Fruit fly (Drosophila melanogaster): Measurements from ENCODE around the gene CG8003.
A peak's percentile ranks its signal among the peaks of the same experiment; 100 is the strongest.

CG8003 gene

DNA sequence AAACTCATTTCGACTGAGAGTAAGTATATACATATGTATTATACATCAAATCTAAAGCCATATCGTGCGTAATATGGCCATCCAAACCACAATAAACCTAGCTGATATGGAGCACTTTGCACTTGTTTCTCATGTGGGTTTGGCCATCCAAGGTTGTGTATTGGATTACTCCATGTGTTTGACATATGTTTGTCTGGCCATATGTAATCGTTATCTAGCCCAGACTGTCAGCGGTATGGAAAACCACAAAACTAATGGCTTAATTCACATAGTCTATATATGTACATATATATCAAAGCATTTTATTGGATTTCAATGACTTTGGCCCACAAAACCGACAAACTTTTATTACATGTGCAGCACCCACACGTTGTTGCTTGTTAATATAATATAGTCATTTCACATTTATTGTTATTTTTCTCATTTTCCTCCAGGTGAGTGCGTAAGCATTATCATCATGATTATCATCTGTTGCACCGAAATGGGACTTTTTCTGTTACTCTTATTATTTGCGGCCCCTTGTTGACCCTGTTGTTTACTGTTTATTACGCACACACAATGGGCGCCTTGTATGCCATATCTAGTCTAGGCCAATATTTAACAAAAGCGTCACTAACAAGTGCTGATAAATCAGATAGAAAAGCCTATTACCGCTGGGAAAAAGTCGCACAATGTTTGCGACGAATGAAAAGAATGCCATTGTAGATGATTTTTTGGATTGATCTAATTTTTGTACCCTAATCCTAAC is 4.7 kb upstream of the CG8003 start (continued):
- peak; percentile 68 for TF ChIP-seq CG5953 (GFP tag; IDR thresholded peaks at IDR 0.05)
- peak; percentile 69 for TF ChIP-seq CG3281 (GFP tag; optimal IDR thresholded peaks at IDR 0.05)
- TF ChIP-seq CG3995 (GFP tag; optimal IDR thresholded peaks at IDR 0.05): peak; percentile 1
- TF ChIP-seq Adf1 (GFP tag; IDR thresholded peaks at IDR 0.05): no peak
- no peak for TF ChIP-seq lbe (GFP tag; optimal IDR thresholded peaks at IDR 0.05)
- peak; percentile 79 for TF ChIP-seq CG15601 (tag; optimal IDR thresholded peaks at IDR 0.05)
- peak; percentile 54 for TF ChIP-seq CG8290 (GFP tag; optimal IDR thresholded peaks at IDR 0.05)
- TF ChIP-seq CG8290 (tag; optimal IDR thresholded peaks at IDR 0.05): peak in 1 of 2 experiments; percentile 83
- no peak for TF ChIP-seq jumu (GFP tag; optimal IDR thresholded peaks at IDR 0.05)
- TF ChIP-seq bbx (GFP tag; IDR thresholded peaks at IDR 0.05; ENCODE audit: partially characterized antibody): no peak
- TF ChIP-seq Opbp (GFP tag; IDR thresholded peaks at IDR 0.05; ENCODE audit: partially characterized antibody): no peak
- TF ChIP-seq ken (GFP tag; IDR thresholded peaks at IDR 0.05): no peak
- peak; percentile 63 for TF ChIP-seq CoRest (tag; optimal IDR thresholded peaks at IDR 0.05)
- no peak for TF ChIP-seq chinmo (GFP tag; IDR thresholded peaks at IDR 0.05; ENCODE audit: partially characterized antibody)
- TF ChIP-seq CG31388 (GFP tag; optimal IDR thresholded peaks at IDR 0.05): no peak
- TF ChIP-seq ems (GFP tag; optimal IDR thresholded peaks at IDR 0.05): peak; percentile 50
- peak; percentile 49 for TF ChIP-seq mirr (GFP tag; optimal IDR thresholded peaks at IDR 0.05)
- TF ChIP-seq CG2202 (tag; optimal IDR thresholded peaks at IDR 0.05): peak; percentile 68
- TF ChIP-seq CG42726 (GFP tag; IDR thresholded peaks at IDR 0.05; ENCODE audit: partially characterized antibody): no peak
- TF ChIP-seq lov (optimal IDR thresholded peaks at IDR 0.05): no peak
- TF ChIP-seq lov (GFP tag; IDR thresholded peaks at IDR 0.05): no peak
- TF ChIP-seq lab (GFP tag; optimal IDR thresholded peaks at IDR 0.05): peak; percentile 91
- peak; percentile 77 for TF ChIP-seq gsb-n (tag; optimal IDR thresholded peaks at IDR 0.05)
- TF ChIP-seq prd (optimal IDR thresholded peaks at IDR 0.05): no peak
- no peak for TF ChIP-seq prd (GFP tag; IDR thresholded peaks at IDR 0.05)
- no peak for TF ChIP-seq Hand (GFP tag; optimal IDR thresholded peaks at IDR 0.05)
- no peak for TF ChIP-seq luna (GFP tag; optimal IDR thresholded peaks at IDR 0.05)
- peak; percentile 51; the same call in 1 of the 2 replicates for TF ChIP-seq stc (GFP tag; IDR thresholded peaks at IDR 0.05)
- peak; percentile 14; the same call in 1 of the 3 replicates for TF ChIP-seq zfh1 (GFP tag; IDR thresholded peaks at IDR 0.05)
- peak; percentile 44 for TF ChIP-seq maf-S (GFP tag; optimal IDR thresholded peaks at IDR 0.05)
- TF ChIP-seq Six4 (GFP tag; optimal IDR thresholded peaks at IDR 0.05): peak; percentile 0
- peak; percentile 17 for TF ChIP-seq CG18011 (GFP tag; optimal IDR thresholded peaks at IDR 0.05)
- no peak for TF ChIP-seq CG7357 (GFP tag; IDR thresholded peaks at IDR 0.05)
- TF ChIP-seq sd (tag; optimal IDR thresholded peaks at IDR 0.05): peak; percentile 12
- peak; percentile 39; the same call in 1 of the 2 replicates for TF ChIP-seq CG11696 (GFP tag; IDR thresholded peaks at IDR 0.05)
- TF ChIP-seq en (GFP tag; optimal IDR thresholded peaks at IDR 0.05): peak; percentile 19
- no peak for TF ChIP-seq wor (GFP tag; IDR thresholded peaks at IDR 0.05)
- peak; percentile 95 for TF ChIP-seq sens (GFP tag)
- TF ChIP-seq CG2678 (tag; optimal IDR thresholded peaks at IDR 0.05): peak; percentile 81
- TF ChIP-seq CG7556 (GFP tag; optimal IDR thresholded peaks at IDR 0.05): peak; percentile 54
- peak; percentile 38 for TF ChIP-seq mam (GFP tag; optimal IDR thresholded peaks at IDR 0.05)
- peak in 1 of 2 experiments; percentile 66 for TF ChIP-seq chif (GFP tag; optimal IDR thresholded peaks at IDR 0.05)
- TF ChIP-seq CG16863 (GFP tag; optimal IDR thresholded peaks at IDR 0.05): peak; percentile 40
- peak; percentile 69 for TF ChIP-seq CG18764 (GFP tag; optimal IDR thresholded peaks at IDR 0.05)
- TF ChIP-seq MESR4 (GFP tag; optimal IDR thresholded peaks at IDR 0.05): no peak
- no peak for TF ChIP-seq CG17328 (GFP tag; IDR thresholded peaks at IDR 0.05)
- TF ChIP-seq CG4707 (GFP tag; optimal IDR thresholded peaks at IDR 0.05): peak; percentile 78
- TF ChIP-seq CG18476 (GFP tag; optimal IDR thresholded peaks at IDR 0.05): peak; percentile 37
- TF ChIP-seq Nf-YA (GFP tag; IDR thresholded peaks at IDR 0.05): no peak
- peak; percentile 78; the same call in 1 of the 2 replicates for TF ChIP-seq CG14014 (GFP tag; IDR thresholded peaks at IDR 0.05)

Measured in whole organism, embryonic.